Worm (Caenorhabditis elegans): ENCODE measurements around the gene gmn-1.

DNA sequence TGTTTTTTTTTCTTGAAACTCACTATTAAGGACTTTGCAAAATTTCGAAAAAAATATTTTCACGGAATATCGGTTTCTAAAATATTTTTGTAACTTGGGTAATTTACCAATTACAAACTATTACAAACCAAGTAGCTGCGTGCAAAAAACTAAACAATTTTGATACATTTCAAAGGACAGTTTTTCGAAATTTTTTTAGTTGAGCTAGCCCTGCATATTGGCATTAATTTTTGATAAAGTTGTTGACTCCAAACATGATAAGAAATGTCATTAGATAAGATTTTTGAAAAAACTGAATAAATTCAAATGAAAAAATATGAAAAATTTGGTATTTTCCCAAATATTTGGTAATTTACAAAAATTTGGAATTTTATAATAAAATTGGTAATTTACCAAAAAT lies 36.9 kb downstream of the gmn-1 start:
- no peak for TF ChIP-seq him-1 (tag; optimal IDR thresholded peaks at IDR 0.05)
- TF ChIP-seq W03F9.2 (tag; optimal IDR thresholded peaks at IDR 0.05), result no peak

Data from whole organism, L4/young adult.